Fruit fly (Drosophila melanogaster): ENCODE data around the gene vilya.

vilya gene

DNA sequence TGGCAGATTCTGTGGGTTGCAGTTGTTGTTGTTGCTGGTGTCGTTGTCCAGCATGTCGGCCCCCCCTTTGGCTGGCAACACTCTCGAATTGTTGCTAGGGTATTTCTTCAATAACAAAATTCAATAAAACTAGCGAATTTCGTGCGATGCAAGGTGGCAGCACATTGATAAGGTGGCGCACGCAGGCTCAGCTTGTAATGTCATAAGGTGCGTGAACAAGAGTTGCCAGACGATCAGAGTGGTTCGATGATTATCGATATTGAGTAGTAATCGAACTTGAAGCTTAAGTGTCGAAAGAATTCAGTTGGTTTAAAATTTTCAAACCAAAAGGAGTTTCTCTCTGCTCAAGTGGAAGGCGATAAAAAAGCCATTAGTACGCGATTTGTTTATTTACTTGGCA lies 6.4 kb upstream of the vilya start, which contains the start of gene CG2701 (continued):
- peak; percentile 18 for TF ChIP-seq CG13624 (GFP tag; optimal IDR thresholded peaks at IDR 0.05)
- no peak for TF ChIP-seq CG4730 (GFP tag; IDR thresholded peaks at IDR 0.05)
- peak; percentile 69 for TF ChIP-seq CG42726 (GFP tag; IDR thresholded peaks at IDR 0.05; ENCODE audit: partially characterized antibody)
- peak; percentile 96 for TF ChIP-seq CG15514 (GFP tag; optimal IDR thresholded peaks at IDR 0.05)
- TF ChIP-seq CG3163 (GFP tag; optimal IDR thresholded peaks at IDR 0.05): no peak
- peak; percentile 0 for TF ChIP-seq Sry-β (GFP tag; optimal IDR thresholded peaks at IDR 0.05)
- peak; percentile 6 for TF ChIP-seq ERR (GFP tag; optimal IDR thresholded peaks at IDR 0.05)
- TF ChIP-seq CG13123 (GFP tag; optimal IDR thresholded peaks at IDR 0.05): no peak
- TF ChIP-seq tap (tag; optimal IDR thresholded peaks at IDR 0.05): no peak
- peak; percentile 81 for TF ChIP-seq CG17186 (GFP tag; optimal IDR thresholded peaks at IDR 0.05)
- TF ChIP-seq CG8944 (GFP tag; optimal IDR thresholded peaks at IDR 0.05): peak; percentile 24
- TF ChIP-seq Doc3 (GFP tag; IDR thresholded peaks at IDR 0.05; ENCODE audit: partially characterized antibody): peak; percentile 31; the same call in 1 of the 3 replicates
- no peak for TF ChIP-seq CG10959 (GFP tag; IDR thresholded peaks at IDR 0.05)
- no peak for TF ChIP-seq CG31224 (GFP tag; IDR thresholded peaks at IDR 0.05)
- TF ChIP-seq CG9437 (GFP tag; optimal IDR thresholded peaks at IDR 0.05): no peak
- TF ChIP-seq HLH54F (GFP tag; optimal IDR thresholded peaks at IDR 0.05): peak; percentile 11
- no peak for TF ChIP-seq CG32532 (GFP tag; IDR thresholded peaks at IDR 0.05)
- no peak for TF ChIP-seq Trl (optimal IDR thresholded peaks at IDR 0.05)
- TF ChIP-seq Trl (GFP tag; optimal IDR thresholded peaks at IDR 0.05): peak; percentile 0
- TF ChIP-seq Dref (GFP tag; IDR thresholded peaks at IDR 0.05): peak; percentile 92
- TF ChIP-seq pho (GFP tag; optimal IDR thresholded peaks at IDR 0.05): peak; percentile 4
- TF ChIP-seq Rfx (GFP tag; IDR thresholded peaks at IDR 0.05): peak; percentile 9; the same call in 1 of the 2 replicates
- TF ChIP-seq CG18764 (GFP tag; optimal IDR thresholded peaks at IDR 0.05): no peak
- peak; percentile 51; the same call in 1 of the 2 replicates for TF ChIP-seq sna (GFP tag; IDR thresholded peaks at IDR 0.05; ENCODE audit: partially characterized antibody)
- TF ChIP-seq YL-1 (GFP tag; optimal IDR thresholded peaks at IDR 0.05): peak; percentile 57
- TF ChIP-seq Pdp1 (GFP tag; optimal IDR thresholded peaks at IDR 0.05): peak in 1 of 2 experiments; percentile 76
- TF ChIP-seq Hmx (GFP tag; optimal IDR thresholded peaks at IDR 0.05): no peak
- no peak for TF ChIP-seq CG30020 (tag; optimal IDR thresholded peaks at IDR 0.05)
- TF ChIP-seq corto (GFP tag; optimal IDR thresholded peaks at IDR 0.05): no peak
- peak; percentile 65; the same call in 1 of the 2 replicates for TF ChIP-seq tna (GFP tag; IDR thresholded peaks at IDR 0.05; ENCODE audit: partially characterized antibody)
- peak; percentile 94 for TF ChIP-seq Myb (GFP tag; optimal IDR thresholded peaks at IDR 0.05)
- TF ChIP-seq Gug (GFP tag; IDR thresholded peaks at IDR 0.05): peak; percentile 13; the same call in 1 of the 4 replicates
- no peak for TF ChIP-seq vvl (GFP tag; IDR thresholded peaks at IDR 0.05)
- TF ChIP-seq Tbp (GFP tag; optimal IDR thresholded peaks at IDR 0.05): no peak
- TF ChIP-seq CG10543 (GFP tag; optimal IDR thresholded peaks at IDR 0.05): no peak
- no peak for TF ChIP-seq Xbp1 (GFP tag; optimal IDR thresholded peaks at IDR 0.05)
- TF ChIP-seq onecut (GFP tag; IDR thresholded peaks at IDR 0.05): no peak
- no peak for TF ChIP-seq dati (GFP tag; IDR thresholded peaks at IDR 0.05)
- TF ChIP-seq Oaz (GFP tag; IDR thresholded peaks at IDR 0.05): no peak
- TF ChIP-seq zfh1 (GFP tag; IDR thresholded peaks at IDR 0.05): no peak
- TF ChIP-seq cad (GFP tag; optimal IDR thresholded peaks at IDR 0.05): no peak
- peak; percentile 33 for TF ChIP-seq CHES-1-like (GFP tag; optimal IDR thresholded peaks at IDR 0.05)
- peak; percentile 77 for TF ChIP-seq Sry-δ (GFP tag; optimal IDR thresholded peaks at IDR 0.05)
- TF ChIP-seq slbo (GFP tag; IDR thresholded peaks at IDR 0.05): peak; percentile 53; the same call in 1 of the 2 replicates
- peak; percentile 17; the same call in 1 of the 2 replicates for TF ChIP-seq Xrp1 (GFP tag; IDR thresholded peaks at IDR 0.05)
- TF ChIP-seq CG2120 (GFP tag; optimal IDR thresholded peaks at IDR 0.05): peak; percentile 43
- peak; percentile 67 for TF ChIP-seq ewg (GFP tag; optimal IDR thresholded peaks at IDR 0.05)
- TF ChIP-seq sima (GFP tag; optimal IDR thresholded peaks at IDR 0.05): no peak
- no peak for TF ChIP-seq bowl (GFP tag; IDR thresholded peaks at IDR 0.05)
- TF ChIP-seq CG6683 (GFP tag; optimal IDR thresholded peaks at IDR 0.05): no peak
- no peak for TF ChIP-seq cato (GFP tag; optimal IDR thresholded peaks at IDR 0.05; ENCODE audit: borderline replicate concordance)
- TF ChIP-seq Bgb (GFP tag; IDR thresholded peaks at IDR 0.05; ENCODE audit: partially characterized antibody): peak; percentile 86
